Fruit fly (Drosophila melanogaster) Kc167 (cell line): Measurements from ENCODE around the gene Galt.

Experiments used
- Sin3A ChIP-seq: fragments of >200 bp; optimal IDR thresholded peaks from 2 replicates; lab custom pipeline; 2018; ENCODE audit warnings: missing external identifiers
- h ChIP-seq: fragments of >200 bp; optimal IDR thresholded peaks from 3 replicates; lab custom pipeline; 2018; ENCODE audit warnings: missing external identifiers
- insv ChIP-seq: fragments of >200 bp; optimal IDR thresholded peaks from 3 replicates; lab custom pipeline; 2018; ENCODE audit warnings: missing external identifiers
- ttk ChIP-seq: sonication (Bioruptor generic); optimal IDR thresholded peaks from 2 replicates; lab custom pipeline; 2017; ENCODE audit warnings: missing external identifiers

- TF ChIP-seq h (lab: Kevin White, UChicago), result no peak
- no peak for TF ChIP-seq Sin3A (lab: Kevin White, UChicago)
- no peak for TF ChIP-seq ttk (lab: Kevin White, UChicago)
- no peak for TF ChIP-seq insv (lab: Kevin White, UChicago)
Observed at dm6 chr2L:6682909-6683308, 15.1 kb upstream of the Galt start.
